Worm (Caenorhabditis elegans) whole organism, L1 larva: ENCODE results near the gene dos-3.

Source experiments
- C16A3.4 ChIP-seq: fragments of 150-350 bp; optimal IDR thresholded peaks from 2 replicates; lab custom pipeline; 2014; ENCODE audit warnings: missing biosample characterization, missing genetic modification characterization
- F16B12.6 ChIP-seq: fragments of 150-350 bp; optimal IDR thresholded peaks from 2 replicates; lab custom pipeline; 2014; ENCODE audit warnings: missing biosample characterization, missing genetic modification characterization
- blmp-1 ChIP-seq: fragments of 150-350 bp; optimal IDR thresholded peaks from 2 replicates; lab custom pipeline; 2014; ENCODE audit warnings: missing biosample characterization, missing genetic modification characterization
- ceh-63 ChIP-seq: fragments of 200-800 bp; sonication (Bioruptor generic); optimal IDR thresholded peaks from 2 replicates; lab custom pipeline; 2018; ENCODE audit warnings: mild to moderate bottlenecking, missing genetic modification characterization, missing compliant biosample characterization
- ceh-88 ChIP-seq: fragments of 200-800 bp; sonication (Bioruptor generic); IDR thresholded peaks from 2 replicates; pipeline ENCODE4 v1.3.6; 2022; ENCODE audit warnings: missing genetic modification characterization, missing compliant biosample characterization
- dpl-1 ChIP-seq, 3 experiments: fragments of 150-350 bp in 2 of 3; sonication (generic microtip) in 1 of 3; optimal IDR thresholded peaks; 2 replicates each; lab custom pipeline; 2014 to 2017; ENCODE audit warnings: missing biosample characterization in 3 of 3, missing genetic modification characterization in 3 of 3, missing genetic modification reagents in 3 of 3
- dsc-1 ChIP-seq: sonication (generic microtip); optimal IDR thresholded peaks from 2 replicates; lab custom pipeline; 2016; ENCODE audit warnings: mild to moderate bottlenecking, missing genetic modification characterization, missing compliant biosample characterization
- efl-1 ChIP-seq, 4 experiments: fragments of 150-350 bp; optimal IDR thresholded peaks in 3 of 4; peaks in 1 of 4; 1 replicate in 1 of 4; 2 replicates in 3 of 4; lab custom pipeline; 2014; ENCODE audit warnings: missing biosample characterization in 2 of 4, missing genetic modification characterization in 2 of 4, missing genetic modification reagents in 2 of 4
- efl-3 ChIP-seq: fragments of 200-800 bp; sonication (Bioruptor generic); optimal IDR thresholded peaks from 2 replicates; lab custom pipeline; 2018; ENCODE audit warnings: mild to moderate bottlenecking, missing genetic modification characterization, missing compliant biosample characterization
- elt-3 ChIP-seq, 6 experiments: fragments of 150-350 bp in 1 of 6; sonication (generic microtip); optimal IDR thresholded peaks; 2 replicates each; lab custom pipeline; 2017 to 2018; ENCODE audit warnings: missing biosample characterization in 6 of 6, missing genetic modification characterization in 6 of 6, inconsistent platforms in 1 of 6
- ets-5 ChIP-seq: fragments of 200-800 bp; sonication (Bioruptor generic); IDR thresholded peaks from 2 replicates; pipeline ENCODE4 v1.3.6; 2022; ENCODE audit warnings: missing genetic modification characterization, missing compliant biosample characterization
- fos-1 ChIP-seq: fragments of 150-350 bp; optimal IDR thresholded peaks from 2 replicates; lab custom pipeline; 2014; ENCODE audit warnings: missing biosample characterization, missing genetic modification characterization
- hlh-4 ChIP-seq: sonication (generic microtip); optimal IDR thresholded peaks from 2 replicates; lab custom pipeline; 2016; ENCODE audit warnings: mild to moderate bottlenecking, missing genetic modification characterization, missing compliant biosample characterization
- hpl-2 ChIP-seq: fragments of 150-350 bp; optimal IDR thresholded peaks from 2 replicates; lab custom pipeline; 2014; ENCODE audit warnings: missing biosample characterization, missing genetic modification reagents, missing genetic modification characterization
- irx-1 ChIP-seq: sonication (generic microtip); optimal IDR thresholded peaks from 2 replicates; lab custom pipeline; 2016; ENCODE audit warnings: missing genetic modification characterization, missing compliant biosample characterization
- isw-1 ChIP-seq: fragments of 200-800 bp; sonication (Bioruptor generic); IDR thresholded peaks from 2 replicates; pipeline ENCODE4 v1.3.6; 2022; ENCODE audit warnings: missing genetic modification characterization, missing compliant biosample characterization
- lin-13 ChIP-seq: fragments of 150-350 bp; optimal IDR thresholded peaks from 2 replicates; lab custom pipeline; 2014; ENCODE audit warnings: missing biosample characterization, missing genetic modification reagents, missing genetic modification characterization
- lin-14 ChIP-seq: fragments of 200-800 bp; sonication (Bioruptor generic); optimal IDR thresholded peaks from 2 replicates; lab custom pipeline; 2018; ENCODE audit warnings: mild to moderate bottlenecking, missing genetic modification characterization, moderate library complexity, missing compliant biosample characterization
- lin-39 ChIP-seq: fragments of 150-350 bp; optimal IDR thresholded peaks from 2 replicates; lab custom pipeline; 2014; ENCODE audit warnings: missing biosample characterization, missing genetic modification reagents, missing genetic modification characterization
- lir-3 ChIP-seq: sonication (generic microtip); optimal IDR thresholded peaks from 2 replicates; lab custom pipeline; 2016; ENCODE audit warnings: mild to moderate bottlenecking, missing genetic modification characterization, moderate library complexity, missing compliant biosample characterization; ENCODE audit not compliant: poor library complexity
- lsy-2 ChIP-seq, 2 experiments: fragments of 150-350 bp; optimal IDR thresholded peaks; 2 replicates each; lab custom pipeline; 2014; ENCODE audit warnings: missing biosample characterization in 2 of 2, missing genetic modification characterization in 2 of 2
- mab-9 ChIP-seq: fragments of 200-800 bp; sonication (Bioruptor generic); IDR thresholded peaks from 2 replicates; pipeline ENCODE4 v1.3.6; 2022; ENCODE audit warnings: missing genetic modification reagents, missing genetic modification characterization, missing compliant biosample characterization
- mdl-1 ChIP-seq, 2 experiments: fragments of 150-350 bp; optimal IDR thresholded peaks; 2 replicates each; lab custom pipeline; 2014 to 2017; ENCODE audit warnings: missing biosample characterization in 2 of 2, missing genetic modification characterization in 2 of 2, inconsistent platforms in 1 of 2
- mep-1 ChIP-seq: fragments of 150-350 bp; optimal IDR thresholded peaks from 2 replicates; lab custom pipeline; 2014; ENCODE audit warnings: missing biosample characterization, missing genetic modification characterization
- nhr-20 ChIP-seq: sonication (generic microtip); optimal IDR thresholded peaks from 2 replicates; lab custom pipeline; 2016; ENCODE audit warnings: mild to moderate bottlenecking, missing genetic modification characterization, missing compliant biosample characterization
- nhr-237 ChIP-seq: fragments of 150-350 bp; optimal IDR thresholded peaks from 2 replicates; lab custom pipeline; 2014; ENCODE audit warnings: missing biosample characterization, missing genetic modification characterization
- nhr-28 ChIP-seq: fragments of 150-350 bp; optimal IDR thresholded peaks from 2 replicates; lab custom pipeline; 2014; ENCODE audit warnings: missing biosample characterization, missing genetic modification characterization
- nhr-77 ChIP-seq: fragments of 150-350 bp; optimal IDR thresholded peaks from 2 replicates; lab custom pipeline; 2014; ENCODE audit warnings: missing biosample characterization, missing genetic modification characterization
- nhr-85 ChIP-seq: sonication (generic microtip); peaks from one replicate; lab custom pipeline; 2016; ENCODE audit warnings: missing genetic modification characterization, inconsistent platforms, missing compliant biosample characterization
- nhr-90 ChIP-seq: sonication (generic microtip); optimal IDR thresholded peaks from 2 replicates; lab custom pipeline; 2016; ENCODE audit warnings: mild to moderate bottlenecking, missing genetic modification characterization, missing compliant biosample characterization; ENCODE audit not compliant: poor library complexity
- sox-4 ChIP-seq: sonication (generic microtip); optimal IDR thresholded peaks from 2 replicates; lab custom pipeline; 2016; ENCODE audit warnings: missing genetic modification characterization, missing compliant biosample characterization
- tlp-1 ChIP-seq: fragments of 150-350 bp; optimal IDR thresholded peaks from 2 replicates; lab custom pipeline; 2014; ENCODE audit warnings: missing biosample characterization, missing genetic modification characterization
- unc-130 ChIP-seq: fragments of 150-350 bp; optimal IDR thresholded peaks from 2 replicates; lab custom pipeline; 2017; ENCODE audit warnings: missing biosample characterization, missing genetic modification characterization, inconsistent platforms
- unc-86 ChIP-seq: sonication (generic microtip); optimal IDR thresholded peaks from 2 replicates; lab custom pipeline; 2016; ENCODE audit warnings: missing genetic modification characterization, missing compliant biosample characterization
- xbp-1 ChIP-seq: sonication (generic microtip); optimal IDR thresholded peaks from 2 replicates; lab custom pipeline; 2016; ENCODE audit warnings: missing genetic modification characterization, missing compliant biosample characterization
- zag-1 ChIP-seq: fragments of 150-350 bp; optimal IDR thresholded peaks from 2 replicates; lab custom pipeline; 2014; ENCODE audit warnings: missing biosample characterization, missing genetic modification characterization
- ztf-11 ChIP-seq, 2 experiments: sonication (generic microtip); optimal IDR thresholded peaks; 2 replicates each; lab custom pipeline; 2016 to 2017; ENCODE audit warnings: missing genetic modification characterization in 2 of 2, missing biosample characterization in 1 of 2, missing compliant biosample characterization in 1 of 2

dos-3 gene

ce11 chrIII:887874-888299, 48.5 kb upstream of the dos-3 start (continued):
- TF ChIP-seq zag-1 (peak; percentile 44), lin-14 (GFP tag; lab: Kevin White, UChicago) (peak; percentile 96), C16A3.4 (tag; lab: Kevin White, UChicago) (peak; percentile 40), tlp-1 (tag; lab: Kevin White, UChicago) (no peak), nhr-77 (tag; lab: Kevin White, UChicago) (peak; percentile 40), isw-1 (GFP tag; lab: Robert Waterston, UW) (peak; percentile 58), nhr-90 (tag; lab: Kevin White, UChicago) (peak; percentile 47), efl-3 (GFP tag; lab: Kevin White, UChicago) (no peak), hpl-2 (GFP tag; lab: Kevin White, UChicago) (no peak), lin-13 (GFP tag; lab: Kevin White, UChicago) (no peak), ztf-11 (tag; optimal IDR thresholded peaks at IDR 0.05; lab: Kevin White, UChicago) (peak in 1 of 2 experiments; percentile 60), lsy-2 (tag; optimal IDR thresholded peaks at IDR 0.05; lab: Kevin White, UChicago) (peak; percentile 62 to 76), lin-39 (tag; lab: Kevin White, UChicago) (no peak), unc-130 (tag; lab: Kevin White, UChicago) (no peak), nhr-85 (tag; lab: Kevin White, UChicago) (peak; percentile 84), mep-1 (tag; lab: Kevin White, UChicago) (peak; percentile 59), fos-1 (tag; lab: Kevin White, UChicago) (peak; percentile 26), nhr-20 (peak; percentile 73), irx-1 (tag; lab: Kevin White, UChicago) (peak; percentile 37), dsc-1 (peak; percentile 49), lir-3 (peak; percentile 40), hlh-4 (tag; lab: Kevin White, UChicago) (no peak), mab-9 (GFP tag; lab: Robert Waterston, UW) (peak; percentile 48; the same call in 1 of the 2 replicates), ceh-88 (GFP tag; lab: Robert Waterston, UW) (no peak; the same call in 1 of the 2 replicates), sox-4 (tag; lab: Kevin White, UChicago) (peak; percentile 49), unc-86 (tag; lab: Kevin White, UChicago) (peak; percentile 87), xbp-1 (tag; lab: Kevin White, UChicago) (peak; percentile 65), dpl-1 (GFP tag; optimal IDR thresholded peaks at IDR 0.05; lab: Kevin White, UChicago) (peak; percentile 11 to 45 (median 18)), ceh-63 (GFP tag; lab: Kevin White, UChicago) (peak; percentile 2), mdl-1 (tag; optimal IDR thresholded peaks at IDR 0.05; lab: Kevin White, UChicago) (peak; percentile 55 to 69), nhr-28 (no peak), ets-5 (GFP tag; lab: Robert Waterston, UW) (no peak)

DNA sequence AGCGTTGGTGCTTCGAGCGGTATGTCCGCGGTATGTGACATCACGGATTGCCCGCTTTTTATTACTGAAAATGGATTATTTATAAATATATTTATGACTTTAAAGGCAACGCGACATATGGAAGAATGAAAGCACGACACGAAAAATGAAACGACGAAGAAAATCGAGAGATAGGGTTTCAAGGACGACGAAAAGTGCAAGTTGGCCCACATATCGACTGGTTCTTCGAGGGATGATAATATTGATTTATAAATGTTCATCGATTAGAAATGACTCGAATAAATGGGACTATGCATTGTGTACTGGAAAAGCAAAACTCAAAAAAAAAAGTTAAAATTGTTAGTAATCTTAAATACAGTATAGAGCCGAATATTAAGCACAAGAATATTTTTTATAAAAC, 47.3 kb upstream of the dos-3 start, which contains the start of gene zer-1:
zer-1 (minus strand) TSS at position 68 of the 400 bp plus-strand sequence.
- TF ChIP-seq nhr-85 (tag; lab: Kevin White, UChicago) (peak; percentile 8), nhr-237 (tag; lab: Kevin White, UChicago) (no peak), elt-3 (tag; optimal IDR thresholded peaks at IDR 0.05; lab: Kevin White, UChicago) (peak in 1 of 6 experiments; percentile 5), efl-1 (optimal IDR thresholded peaks at IDR 0.05; lab: Kevin White, UChicago) (no peak), efl-1 (GFP tag; optimal IDR thresholded peaks at IDR 0.05 in 1 of 2; lab: Kevin White, UChicago) (no peak), blmp-1 (tag; lab: Kevin White, UChicago) (peak; percentile 98)

- TF ChIP-seq xbp-1 (tag; lab: Kevin White, UChicago) (no peak), F16B12.6 (tag; lab: Kevin White, UChicago) (no peak), efl-1 (optimal IDR thresholded peaks at IDR 0.05; lab: Kevin White, UChicago) (no peak), efl-1 (GFP tag; optimal IDR thresholded peaks at IDR 0.05 in 1 of 2; lab: Kevin White, UChicago) (peak in 1 of 2 experiments; percentile 90)
Observed at ce11 chrIII:883595-883994, 44.2 kb upstream of the dos-3 start.
